Worm (Caenorhabditis elegans): ENCODE results near the gene F31F7.1.
A peak's percentile ranks its signal among the peaks of the same experiment; 100 is the strongest.

F31F7.1 gene

DNA sequence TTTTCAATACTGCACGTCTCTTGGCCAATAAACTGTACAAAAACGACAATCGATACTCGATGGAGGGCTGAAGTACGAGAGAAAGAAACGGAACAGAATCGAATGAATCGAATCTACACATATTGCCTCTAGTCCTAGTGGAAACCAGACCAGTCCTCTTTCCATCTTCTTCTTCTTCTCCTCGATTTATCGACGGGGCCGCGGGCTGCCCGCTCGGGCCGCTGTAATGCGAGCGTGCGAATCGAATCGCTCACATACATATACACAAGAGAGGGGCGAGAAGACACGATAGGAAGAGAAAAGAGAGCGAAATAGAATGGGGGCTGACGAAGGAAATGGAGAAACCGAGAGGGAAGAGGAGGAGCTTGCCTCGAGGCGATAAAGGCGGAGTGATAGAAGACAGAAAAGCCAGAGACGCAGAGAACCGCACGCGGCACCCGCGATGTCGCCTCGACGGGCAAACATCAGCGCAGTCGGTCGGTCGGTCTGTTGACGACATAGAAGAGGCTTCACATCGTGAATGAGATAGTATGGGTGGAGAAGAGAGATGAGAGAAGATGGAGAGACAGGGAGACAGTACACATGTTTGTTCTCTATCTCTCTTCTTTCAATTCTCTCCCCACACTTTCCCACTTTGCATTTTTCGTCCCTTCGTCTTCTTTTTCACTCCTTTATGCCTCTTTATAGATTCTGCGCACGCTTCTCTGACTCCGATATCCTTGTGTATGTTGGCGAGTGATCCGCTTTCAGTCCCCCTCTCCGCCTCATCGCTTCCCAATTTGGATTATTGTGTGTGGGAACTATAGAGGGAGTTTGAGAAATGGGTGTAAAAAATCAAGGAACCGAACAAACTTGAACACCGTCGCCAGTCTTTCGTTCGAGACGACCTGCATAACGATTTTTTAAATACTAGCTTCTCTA, 48.7 kb upstream of the F31F7.1 start (continued):
- TF ChIP-seq Y67H2A.10 (GFP tag; conservative IDR thresholded peaks at IDR 0.05): no peak
- TF ChIP-seq F57C9.4 (tag; optimal IDR thresholded peaks at IDR 0.05): no peak
- TF ChIP-seq dox-1 (GFP tag; IDR thresholded peaks at IDR 0.05): peak; percentile 59; the same call in 1 of the 2 replicates
- peak; percentile 39; the same call in 1 of the 2 replicates for TF ChIP-seq Y95B8A.8 (GFP tag; IDR thresholded peaks at IDR 0.05)
- peak; percentile 83 for TF ChIP-seq C06A6.2 (GFP tag; conservative IDR thresholded peaks at IDR 0.05)
- 0 out of 2 replicates have a peak, but pooled peaks have one; percentile 22 for TF ChIP-seq hsf-1 (GFP tag; IDR thresholded peaks at IDR 0.05)
- no peak for TF ChIP-seq tbx-9 (tag; optimal IDR thresholded peaks at IDR 0.05; ENCODE audit: borderline replicate concordance)
- peak; percentile 94; the same call in 1 of the 2 replicates for TF ChIP-seq nfyb-1 (GFP tag; IDR thresholded peaks at IDR 0.05)
- TF ChIP-seq mcd-1 (GFP tag; IDR thresholded peaks at IDR 0.05): peak; percentile 76
- TF ChIP-seq lsl-1 (GFP tag; optimal IDR thresholded peaks at IDR 0.05): no peak
- TF ChIP-seq hrde-1 (tag; optimal IDR thresholded peaks at IDR 0.05; ENCODE audit: borderline replicate concordance): no peak
- TF ChIP-seq atf-7 (tag; optimal IDR thresholded peaks at IDR 0.05): peak; percentile 88
- no peak for TF ChIP-seq ztf-28 (GFP tag; IDR thresholded peaks at IDR 0.05)
- no peak for TF ChIP-seq nfya-1 (tag; optimal IDR thresholded peaks at IDR 0.05; ENCODE audit: borderline replicate concordance, insufficient read depth)
- peak in 1 of 3 experiments; percentile 75 for TF ChIP-seq lin-35 (GFP tag; optimal IDR thresholded peaks at IDR 0.05)
- TF ChIP-seq nhr-120 (GFP tag; IDR thresholded peaks at IDR 0.05): 0 out of 2 replicates have a peak, but pooled peaks have one; percentile 16
- TF ChIP-seq lir-1 (GFP tag; conservative IDR thresholded peaks at IDR 0.05): peak; percentile 53; the same call in 1 of the 2 replicates
- peak; percentile 99 for TF ChIP-seq zfh-2 (GFP tag; conservative IDR thresholded peaks at IDR 0.05)
- no peak for TF ChIP-seq unc-130 (GFP tag; optimal IDR thresholded peaks at IDR 0.05)
- TF ChIP-seq egrh-3 (GFP tag; IDR thresholded peaks at IDR 0.05): peak; percentile 87
- TF ChIP-seq dpff-1 (tag; optimal IDR thresholded peaks at IDR 0.05): no peak
- peak; percentile 46 for TF ChIP-seq pha-4 (tag; optimal IDR thresholded peaks at IDR 0.05)
- no peak for TF ChIP-seq F33H1.4 (GFP tag; IDR thresholded peaks at IDR 0.05)
- peak; percentile 36 for TF ChIP-seq tlf-1 (GFP tag; optimal IDR thresholded peaks at IDR 0.05)
- no peak for TF ChIP-seq rec-8 (tag; optimal IDR thresholded peaks at IDR 0.05)
- TF ChIP-seq D2030.7 (GFP tag; IDR thresholded peaks at IDR 0.05): 0 out of 2 replicates have a peak, but pooled peaks have one; percentile 11
- peak; percentile 52 for TF ChIP-seq tbp1 (GFP tag; optimal IDR thresholded peaks at IDR 0.05)
- TF ChIP-seq snpc-1.1 (tag; optimal IDR thresholded peaks at IDR 0.05; ENCODE audit: insufficient read depth): no peak
- peak; percentile 92 for TF ChIP-seq lin-40 (tag; optimal IDR thresholded peaks at IDR 0.05)
- peak; percentile 79 for TF ChIP-seq egl-18 (GFP tag; IDR thresholded peaks at IDR 0.05)
- TF ChIP-seq F22D6.2 (tag; optimal IDR thresholded peaks at IDR 0.05): peak; percentile 67
- no peak for TF ChIP-seq F37B4.10 (GFP tag; IDR thresholded peaks at IDR 0.05)
- TF ChIP-seq let-526 (GFP tag; IDR thresholded peaks at IDR 0.05): peak; percentile 8; the same call in 1 of the 2 replicates
- TF ChIP-seq Y56A3A.18 (GFP tag; IDR thresholded peaks at IDR 0.05): peak; percentile 88; the same call in 1 of the 2 replicates
- TF ChIP-seq snpc-4 (GFP tag; optimal IDR thresholded peaks at IDR 0.05): no peak
- peak; percentile 58 to 69 (median 62) for TF ChIP-seq snpc-4 (tag; optimal IDR thresholded peaks at IDR 0.05)
- TF ChIP-seq bed-1 (GFP tag; IDR thresholded peaks at IDR 0.05): 0 out of 2 replicates have a peak, but pooled peaks have one; percentile 60
- TF ChIP-seq ztf-26 (tag; optimal IDR thresholded peaks at IDR 0.05): peak; percentile 86
- TF ChIP-seq sptf-2 (GFP tag; optimal IDR thresholded peaks at IDR 0.05): no peak
- 0 out of 2 replicates have a peak, but pooled peaks have one; percentile 38 for TF ChIP-seq bed-2 (GFP tag; IDR thresholded peaks at IDR 0.05)
- peak; percentile 17; the same call in 1 of the 2 replicates for TF ChIP-seq madf-6 (GFP tag; IDR thresholded peaks at IDR 0.05)
- peak; percentile 81; the same call in 1 of the 2 replicates for TF ChIP-seq K11D2.4 (GFP tag; IDR thresholded peaks at IDR 0.05)
- peak; percentile 59 for TF ChIP-seq die-1 (tag; optimal IDR thresholded peaks at IDR 0.05)
- 0 out of 2 replicates have a peak, but pooled peaks have one; percentile 48 for TF ChIP-seq sea-2 (GFP tag; IDR thresholded peaks at IDR 0.05)
- 0 out of 2 replicates have a peak, but pooled peaks have one; percentile 42 for TF ChIP-seq F39B2.1 (GFP tag; IDR thresholded peaks at IDR 0.05)

All from whole organism, young adult.